Worm (Caenorhabditis elegans) whole organism, midembryonic: ENCODE results near the gene hst-3.2.
A peak's percentile ranks its signal among the peaks of the same experiment; 100 is the strongest.
"Not testable (repeated sequence)": the region's sequence is repeated elsewhere in the genome, so short reads cannot be mapped to it uniquely, and the experiment has no call there.

Experiments
- T22C8.4 ChIP-seq: fragments of 200-800 bp; sonication (Bioruptor generic); IDR thresholded peaks from 2 replicates; pipeline ENCODE4 v1.3.6; 2022; ENCODE audit warnings: missing genetic modification characterization, missing compliant biosample characterization
- cog-1 ChIP-seq: sonication (generic microtip); optimal IDR thresholded peaks from 2 replicates; lab custom pipeline; 2016; ENCODE audit warnings: missing genetic modification characterization, missing compliant biosample characterization
- flt-1 ChIP-seq: fragments of 200-800 bp; sonication (Bioruptor generic); IDR thresholded peaks from 2 replicates; pipeline ENCODE4 v1.3.6; 2022; ENCODE audit warnings: missing genetic modification characterization, missing compliant biosample characterization
- klf-2 ChIP-seq: fragments of 200-800 bp; sonication (Bioruptor generic); conservative IDR thresholded peaks from 2 replicates; pipeline ENCODE4 v1.3.6; 2022; ENCODE audit warnings: missing genetic modification reagents, missing genetic modification characterization, missing compliant biosample characterization
- med-1 ChIP-seq: sonication (generic microtip); optimal IDR thresholded peaks from 2 replicates; lab custom pipeline; 2017; ENCODE audit warnings: missing genetic modification characterization, mild to moderate bottlenecking, missing compliant biosample characterization, antibody characterized with exemption, missing genetic modification reagents; ENCODE audit not compliant: insufficient read depth
- ref-1 ChIP-seq: fragments of 200-800 bp; sonication (Bioruptor generic); conservative IDR thresholded peaks from 2 replicates; pipeline ENCODE4 v1.3.6; 2022; ENCODE audit warnings: missing genetic modification reagents, missing genetic modification characterization, missing compliant biosample characterization
- tab-1 ChIP-seq: fragments of 200-800 bp; sonication (Bioruptor generic); IDR thresholded peaks from 2 replicates; pipeline ENCODE4 v1.3.6; 2022; ENCODE audit warnings: missing genetic modification characterization, missing compliant biosample characterization
- ztf-23 ChIP-seq: fragments of 200-800 bp; sonication (Bioruptor generic); IDR thresholded peaks from 2 replicates; pipeline ENCODE4 v1.3.6; 2022; ENCODE audit warnings: missing genetic modification reagents, missing genetic modification characterization, missing compliant biosample characterization
- ztf-29 ChIP-seq: fragments of 200-800 bp; sonication (Bioruptor generic); IDR thresholded peaks from 2 replicates; pipeline ENCODE4 v1.3.6; 2022; ENCODE audit warnings: missing genetic modification reagents, missing genetic modification characterization, missing compliant biosample characterization

The hst-3.2 gene

DNA sequence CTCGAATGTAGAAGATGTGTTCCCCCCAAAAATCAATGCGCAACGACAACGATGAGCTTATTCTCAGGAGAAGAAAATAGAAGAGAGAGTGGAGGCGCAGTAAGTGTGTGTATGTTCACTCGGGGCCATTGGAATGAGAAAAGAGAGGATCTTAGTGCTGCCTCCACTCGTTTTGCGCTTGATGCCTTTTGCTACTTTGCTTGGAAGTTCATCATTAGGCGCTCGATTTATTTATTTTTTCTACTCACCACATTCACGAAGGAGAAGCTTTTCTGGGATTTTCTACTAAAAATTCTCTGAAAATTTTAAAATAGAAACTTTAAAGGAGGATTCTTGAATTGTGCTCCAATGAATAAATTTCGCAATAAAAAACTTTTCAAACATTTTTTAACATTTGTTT lies 25.5 kb downstream of the hst-3.2 start, which contains the start of gene F52B10.3:
Gene F52B10.3 (minus strand): TSS at position 101 of the 400 bp plus-strand sequence.
- no peak for TF ChIP-seq cog-1 (tag; lab: Kevin White, UChicago)
- TF ChIP-seq T22C8.4 (GFP tag; lab: Robert Waterston, UW), result no peak
- TF ChIP-seq ztf-29, result no peak
- TF ChIP-seq klf-2, result no peak
- no peak for TF ChIP-seq med-1 (GFP tag; lab: Kevin White, UChicago)
- no peak for TF ChIP-seq flt-1 (GFP tag; lab: Robert Waterston, UW)

DNA sequence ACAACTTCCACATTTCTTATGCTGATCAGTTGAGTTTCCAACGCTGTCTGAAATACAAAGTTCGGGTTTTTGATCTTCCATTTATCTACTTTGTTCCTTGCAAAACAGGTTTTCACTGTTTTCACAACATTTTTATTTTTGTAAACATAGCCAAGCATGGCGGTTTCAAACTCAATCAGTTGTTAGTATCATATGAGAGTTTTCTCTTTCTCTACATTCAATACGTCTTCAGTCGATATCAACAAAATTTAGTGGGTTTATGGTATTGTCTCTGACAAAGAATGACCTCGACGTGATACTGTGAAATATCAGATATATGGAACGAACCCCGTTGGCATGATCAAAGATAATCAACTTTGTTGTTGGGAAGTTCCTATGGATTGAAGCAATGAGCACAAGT lies 28.1 kb downstream of the hst-3.2 start:
- TF ChIP-seq tab-1 (GFP tag; lab: Robert Waterston, UW) (no peak), ref-1 (GFP tag; lab: Robert Waterston, UW) (no peak), med-1 (GFP tag; lab: Kevin White, UChicago) (no peak), klf-2 (no peak), flt-1 (GFP tag; lab: Robert Waterston, UW) (no peak), ztf-23 (GFP tag; lab: Robert Waterston, UW) (no peak), ztf-29 (no peak), T22C8.4 (GFP tag; lab: Robert Waterston, UW) (no peak), cog-1 (tag; lab: Kevin White, UChicago) (no peak)

DNA sequence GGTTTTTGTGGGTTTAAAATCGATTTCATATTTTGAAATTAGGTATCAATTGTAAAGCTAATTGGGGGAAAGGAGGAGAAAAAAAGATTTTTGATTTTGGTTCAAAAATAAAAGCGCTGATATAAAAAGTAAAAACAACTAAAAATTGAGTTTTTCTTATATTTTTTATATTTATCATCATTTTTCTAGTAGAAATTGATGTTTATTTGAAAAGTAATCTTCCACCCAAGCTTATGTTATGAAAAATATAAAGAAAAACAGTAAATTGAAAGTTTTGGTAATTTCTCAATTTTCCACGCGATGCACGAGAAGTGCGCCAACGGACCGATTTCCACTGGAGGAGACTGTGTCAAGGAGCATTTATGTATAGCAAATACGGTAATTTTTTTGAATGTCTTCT lies 29.5 kb downstream of the hst-3.2 start, which contains the start of gene B0410.1:
Gene B0410.1 (plus strand): TSS at position 301 of the 400 bp plus-strand sequence.
- TF ChIP-seq T22C8.4 (GFP tag; lab: Robert Waterston, UW); med-1 (GFP tag; lab: Kevin White, UChicago); flt-1 (GFP tag; lab: Robert Waterston, UW): not testable (repeated sequence)

DNA sequence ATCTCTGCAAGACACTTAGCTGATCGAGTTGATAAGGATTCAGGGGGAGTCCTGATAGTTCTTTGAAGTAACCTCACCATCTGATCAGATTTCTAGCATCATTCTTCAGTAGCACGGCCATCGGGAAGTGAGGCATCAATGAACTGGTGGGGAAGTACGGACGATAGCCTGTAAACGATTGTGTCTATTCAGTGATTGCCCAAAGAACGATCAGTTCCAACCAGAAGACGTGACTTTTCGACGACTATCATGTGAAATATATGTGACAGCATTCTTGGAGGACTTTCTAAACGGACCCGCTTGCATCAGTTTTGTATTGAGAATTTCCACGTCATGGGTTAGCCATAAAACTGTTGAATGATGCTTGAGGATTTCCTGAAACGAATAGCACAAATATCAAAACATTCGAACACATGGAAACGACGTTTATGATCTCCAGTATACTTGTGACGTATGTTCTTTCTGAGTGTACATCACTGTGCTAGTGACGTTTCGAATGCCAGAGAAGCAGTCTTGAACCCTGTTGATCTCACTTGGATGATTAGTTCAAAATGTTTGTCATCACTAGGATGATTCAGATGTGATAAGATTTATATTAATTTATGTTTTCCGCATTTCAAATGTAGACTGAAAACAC lies 30.6 kb downstream of the hst-3.2 start:
- TF ChIP-seq klf-2 (no peak), cog-1 (tag; lab: Kevin White, UChicago) (no peak), ref-1 (GFP tag; lab: Robert Waterston, UW) (no peak), med-1 (GFP tag; lab: Kevin White, UChicago) (no peak), tab-1 (GFP tag; lab: Robert Waterston, UW) (no peak)

DNA sequence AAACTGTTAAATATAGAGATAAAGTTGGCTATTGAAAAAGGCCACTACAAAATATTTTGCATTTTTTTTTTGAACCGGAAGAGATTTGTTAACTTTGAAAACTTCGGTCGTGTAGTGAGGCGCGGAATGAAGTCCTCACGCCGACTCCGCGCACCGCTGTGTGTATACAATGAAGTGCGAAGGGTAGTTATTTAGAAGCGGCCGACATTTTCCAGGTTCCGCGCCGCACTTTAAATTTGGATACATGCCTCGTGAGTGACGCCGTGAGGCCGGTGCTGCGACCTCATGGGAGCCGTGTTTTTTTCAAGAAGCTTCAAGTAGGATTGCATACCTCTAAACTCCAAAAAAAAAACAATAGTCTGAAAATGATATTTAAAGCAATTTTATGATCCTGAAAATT lies 31.9 kb downstream of the hst-3.2 start:
- TF ChIP-seq ztf-23 (GFP tag; lab: Robert Waterston, UW), result no peak
- no peak for TF ChIP-seq ref-1 (GFP tag; lab: Robert Waterston, UW)
- TF ChIP-seq flt-1 (GFP tag; lab: Robert Waterston, UW), result no peak
- TF ChIP-seq ztf-29, result no peak
- no peak for TF ChIP-seq klf-2
- TF ChIP-seq cog-1 (tag; lab: Kevin White, UChicago), result no peak
- no peak for TF ChIP-seq tab-1 (GFP tag; lab: Robert Waterston, UW)
- TF ChIP-seq med-1 (GFP tag; lab: Kevin White, UChicago), result no peak
- TF ChIP-seq T22C8.4 (GFP tag; lab: Robert Waterston, UW), result no peak

DNA sequence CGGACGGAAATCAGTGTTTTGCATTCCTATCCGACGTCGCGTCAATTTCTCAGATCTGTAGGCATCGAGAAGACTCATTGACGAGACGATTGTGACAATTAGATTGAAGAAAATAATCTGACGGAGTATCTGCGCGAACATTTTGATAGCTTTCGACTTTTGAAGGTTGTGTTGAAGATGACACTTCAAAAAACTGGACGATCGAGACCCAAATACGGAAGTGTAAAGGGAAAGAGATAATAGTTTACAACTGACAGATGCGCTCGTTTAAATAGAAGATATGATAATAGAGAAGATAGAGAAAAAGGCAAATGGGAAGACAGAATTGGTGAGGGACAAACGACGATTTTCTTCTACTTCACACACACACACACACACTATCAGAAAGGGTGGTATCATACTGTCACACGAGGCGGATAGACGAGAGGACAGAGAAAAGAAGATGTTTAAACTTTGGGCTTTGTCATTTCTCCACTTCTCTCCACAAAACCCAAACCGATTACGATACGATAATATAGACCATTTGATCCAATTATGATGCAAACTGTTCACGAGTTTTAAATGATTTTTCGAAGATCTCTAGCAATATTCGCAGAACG lies 32.5 kb downstream of the hst-3.2 start, which contains the start of gene B0410.3:
Gene B0410.3 (minus strand): TSS at position 351 of the 599 bp plus-strand sequence.
- TF ChIP-seq flt-1 (GFP tag; lab: Robert Waterston, UW) (no peak), med-1 (GFP tag; lab: Kevin White, UChicago) (no peak), ref-1 (GFP tag; lab: Robert Waterston, UW) (no peak), tab-1 (GFP tag; lab: Robert Waterston, UW) (no peak), T22C8.4 (GFP tag; lab: Robert Waterston, UW) (no peak), ztf-29 (no peak), klf-2 (no peak)

DNA sequence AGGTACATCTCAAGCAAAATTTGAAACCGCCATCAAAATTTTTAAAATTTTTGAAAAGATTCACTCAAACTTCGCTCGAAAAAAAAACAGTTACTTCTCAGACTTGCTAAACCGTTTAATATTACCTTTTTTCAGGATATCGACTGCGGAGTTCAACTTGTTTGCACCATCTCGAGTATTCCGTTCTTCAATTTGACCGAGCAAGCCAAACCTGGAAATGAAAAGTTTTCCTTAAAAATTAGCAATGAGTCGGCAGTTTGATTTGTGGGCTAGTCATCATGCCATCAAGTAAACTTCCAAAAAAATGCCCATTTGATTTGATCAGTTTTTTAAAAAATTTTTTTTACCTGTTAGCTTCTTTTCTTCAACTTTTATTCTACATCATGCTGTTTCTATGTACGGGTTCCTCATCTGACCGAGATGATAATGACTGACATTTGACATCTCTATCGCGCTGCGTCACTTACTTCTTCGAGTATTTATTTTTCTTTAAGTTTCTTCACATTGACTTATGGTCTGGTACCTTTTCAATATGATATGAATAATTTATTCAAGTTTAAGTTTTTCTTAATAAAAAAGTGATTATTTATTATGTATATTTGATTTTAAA lies 33.6 kb downstream of the hst-3.2 start:
- no peak for TF ChIP-seq klf-2
- TF ChIP-seq cog-1 (tag; lab: Kevin White, UChicago), result no peak
- no peak for TF ChIP-seq med-1 (GFP tag; lab: Kevin White, UChicago)
- no peak for TF ChIP-seq ztf-29
- no peak for TF ChIP-seq ztf-23 (GFP tag; lab: Robert Waterston, UW)
- TF ChIP-seq tab-1 (GFP tag; lab: Robert Waterston, UW), result no peak
- no peak for TF ChIP-seq ref-1 (GFP tag; lab: Robert Waterston, UW)
- TF ChIP-seq flt-1 (GFP tag; lab: Robert Waterston, UW), result no peak
- no peak for TF ChIP-seq T22C8.4 (GFP tag; lab: Robert Waterston, UW)

DNA sequence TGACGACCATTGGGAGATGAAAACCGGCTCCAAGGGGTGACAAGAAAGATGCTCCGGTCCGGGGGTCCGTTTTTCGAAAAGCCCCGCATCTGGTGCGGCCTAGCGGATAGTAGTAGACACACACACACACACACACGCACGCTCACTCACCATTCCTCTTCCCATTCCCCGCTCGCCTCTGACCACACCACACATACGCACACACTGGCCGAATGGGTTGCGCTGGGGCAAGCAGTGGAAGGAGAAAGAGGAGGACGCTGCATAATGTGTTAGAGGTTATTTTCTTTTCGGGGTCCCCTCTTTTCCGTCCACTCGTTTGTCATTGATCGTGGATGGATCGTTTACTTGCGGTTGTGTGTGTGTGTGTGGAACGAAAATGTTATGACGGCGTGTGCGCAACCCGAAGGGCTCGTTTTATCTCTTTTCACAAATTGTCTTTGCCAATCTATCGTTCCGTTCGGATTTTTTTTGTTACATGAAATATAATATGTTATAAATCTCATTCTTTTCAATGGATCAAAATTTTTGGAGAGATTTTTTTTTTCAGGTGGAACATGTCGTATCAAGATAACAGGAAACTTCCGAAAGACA lies 38.4 kb downstream of the hst-3.2 start, which contains the start of gene vang-1:
Gene vang-1 (plus strand): TSS at position 541 of the 591 bp plus-strand sequence.
- TF ChIP-seq klf-2, result 0 out of 2 replicates have a peak, but pooled peaks have one; percentile 60
- TF ChIP-seq cog-1 (tag; lab: Kevin White, UChicago), result peak; percentile 59
- peak; percentile 63; the same call in 1 of the 2 replicates for TF ChIP-seq tab-1 (GFP tag; lab: Robert Waterston, UW)
- peak; percentile 69 for TF ChIP-seq ztf-29
- TF ChIP-seq T22C8.4 (GFP tag; lab: Robert Waterston, UW), result no peak
- TF ChIP-seq ref-1 (GFP tag; lab: Robert Waterston, UW), result no peak
- TF ChIP-seq ztf-23 (GFP tag; lab: Robert Waterston, UW), result peak; percentile 54; the same call in 1 of the 2 replicates
- TF ChIP-seq flt-1 (GFP tag; lab: Robert Waterston, UW), result peak; percentile 83
- TF ChIP-seq med-1 (GFP tag; lab: Kevin White, UChicago), result no peak
